ENCODE assay signal across 8 worm cellular contexts in genomic region chrIII:5980274-5980918, ce11.
TF ChIP-seq lines count a peak whose summit lies in the region.

No protein-coding gene starts in this region.

TF ChIP-seq in whole organism, L1 larva, 84 proteins besides CTCF, POLR2A, EP300 and RAD21 (continues in another document):
- TF ChIP-seq ets-5 (GFP tag; IDR thresholded peaks at IDR 0.05; lab: Robert Waterston, UW) (no peak), efl-3 (GFP tag; optimal IDR thresholded peaks at IDR 0.05; lab: Kevin White, UChicago) (no peak), ceh-90 (tag; optimal IDR thresholded peaks at IDR 0.05; lab: Kevin White, UChicago) (no peak), blmp-1 (tag; optimal IDR thresholded peaks at IDR 0.05; lab: Kevin White, UChicago) (no peak), lin-14 (GFP tag; optimal IDR thresholded peaks at IDR 0.05; lab: Kevin White, UChicago) (peak; percentile 12), snu-23 (GFP tag; optimal IDR thresholded peaks at IDR 0.05; lab: Kevin White, UChicago) (no peak), ceh-63 (GFP tag; optimal IDR thresholded peaks at IDR 0.05; lab: Kevin White, UChicago) (no peak), sox-4 (tag; optimal IDR thresholded peaks at IDR 0.05; lab: Kevin White, UChicago) (no peak), efl-1 (optimal IDR thresholded peaks at IDR 0.05; lab: Kevin White, UChicago) (no peak), efl-1 (GFP tag; optimal IDR thresholded peaks at IDR 0.05 in 1 of 2; lab: Kevin White, UChicago) (peak in 1 of 2 experiments; percentile 41), dsc-1 (tag; optimal IDR thresholded peaks at IDR 0.05; lab: Kevin White, UChicago) (peak; percentile 99)

TF ChIP-seq in whole organism, L2 larva, 48 proteins besides CTCF, POLR2A, EP300 and RAD21:
- no peak for TF ChIP-seq fos-1 (tag; optimal IDR thresholded peaks at IDR 0.05; lab: Kevin White, UChicago)
- TF ChIP-seq F13H6.1 (tag; optimal IDR thresholded peaks at IDR 0.05; lab: Kevin White, UChicago) = peak; percentile 29
- peak; percentile 8 for TF ChIP-seq sma-9 (GFP tag; optimal IDR thresholded peaks at IDR 0.05; lab: Kevin White, UChicago)
- no peak for TF ChIP-seq sma-9 (tag; optimal IDR thresholded peaks at IDR 0.05; lab: Kevin White, UChicago)

TF ChIP-seq in whole organism, L3 larva, 47 proteins besides CTCF, POLR2A, EP300 and RAD21:
- no peak for TF ChIP-seq zag-1 (tag; optimal IDR thresholded peaks at IDR 0.05; lab: Kevin White, UChicago)
- TF ChIP-seq elt-2 (tag; optimal IDR thresholded peaks at IDR 0.05; lab: Kevin White, UChicago) = peak; percentile 30
- peak; percentile 93 for TF ChIP-seq pha-4 (tag; optimal IDR thresholded peaks at IDR 0.05; lab: Kevin White, UChicago)

TF ChIP-seq in whole organism, L4 larva, 104 proteins besides CTCF, POLR2A, EP300 and RAD21 (continues in another document):
- TF ChIP-seq unc-62 (GFP tag; optimal IDR thresholded peaks at IDR 0.05 in 1 of 2; lab: Kevin White, UChicago) = peak in 1 of 2 experiments; percentile 58
- TF ChIP-seq unc-62 (tag; optimal IDR thresholded peaks at IDR 0.05; lab: Kevin White, UChicago) = no peak
- TF ChIP-seq ctbp-1 (GFP tag; IDR thresholded peaks at IDR 0.05; lab: Robert Waterston, UW) = no peak
- no peak for TF ChIP-seq aly-2 (tag; optimal IDR thresholded peaks at IDR 0.05; lab: Kevin White, UChicago)
- no peak for TF ChIP-seq R02D3.7 (tag; optimal IDR thresholded peaks at IDR 0.05; lab: Kevin White, UChicago)
- TF ChIP-seq T20F7.1 (GFP tag; optimal IDR thresholded peaks at IDR 0.05; lab: Kevin White, UChicago) = no peak
- peak; percentile 55 for TF ChIP-seq dve-1 (tag; optimal IDR thresholded peaks at IDR 0.05; lab: Kevin White, UChicago; ENCODE audit: insufficient read depth)
- no peak for TF ChIP-seq dmd-6 (GFP tag; IDR thresholded peaks at IDR 0.05; lab: Robert Waterston, UW)
- TF ChIP-seq mxl-3 (GFP tag; optimal IDR thresholded peaks at IDR 0.05; lab: Kevin White, UChicago) = no peak
- TF ChIP-seq vab-7 (GFP tag; IDR thresholded peaks at IDR 0.05; lab: Robert Waterston, UW) = no peak
- TF ChIP-seq zip-11 (GFP tag; IDR thresholded peaks at IDR 0.05; lab: Robert Waterston, UW) = no peak
- no peak for TF ChIP-seq arid-1 (GFP tag; conservative IDR thresholded peaks at IDR 0.05; lab: Robert Waterston, UW)
- TF ChIP-seq nhr-28 (tag; optimal IDR thresholded peaks at IDR 0.05; lab: Kevin White, UChicago) = peak; percentile 12
- TF ChIP-seq dmd-8 (GFP tag; IDR thresholded peaks at IDR 0.05; lab: Robert Waterston, UW) = no peak
- no peak for TF ChIP-seq snpc-1.2 (GFP tag; IDR thresholded peaks at IDR 0.05; lab: Robert Waterston, UW)
- no peak for TF ChIP-seq lim-7 (GFP tag; IDR thresholded peaks at IDR 0.05; lab: Robert Waterston, UW)

TF ChIP-seq in whole organism, early embryonic, 17 proteins besides CTCF, POLR2A, EP300 and RAD21:
- TF ChIP-seq tbx-11 (GFP tag; IDR thresholded peaks at IDR 0.05; lab: Robert Waterston, UW) (no peak), hmg-4 (GFP tag; optimal IDR thresholded peaks at IDR 0.05; lab: Kevin White, UChicago) (peak; percentile 18)

TF ChIP-seq in whole organism, late embryonic, 69 proteins besides CTCF, POLR2A, EP300 and RAD21:
- TF ChIP-seq K09A11.1 (tag; optimal IDR thresholded peaks at IDR 0.05; lab: Kevin White, UChicago; ENCODE audit: insufficient read depth) (no peak), hlh-8 (tag; optimal IDR thresholded peaks at IDR 0.05; lab: Kevin White, UChicago) (peak; percentile 85), pax-1 (tag; optimal IDR thresholded peaks at IDR 0.05; lab: Kevin White, UChicago) (peak; percentile 82)

TF ChIP-seq in whole organism, mixed stage, embryonic, 35 proteins besides CTCF, POLR2A, EP300 and RAD21:
- TF ChIP-seq M03D4.4 (tag; optimal IDR thresholded peaks at IDR 0.05; lab: Kevin White, UChicago) = peak; percentile 11
- peak; percentile 84 for TF ChIP-seq nhr-2 (tag; optimal IDR thresholded peaks at IDR 0.05; lab: Kevin White, UChicago)
- no peak for TF ChIP-seq mab-5 (tag; optimal IDR thresholded peaks at IDR 0.05; lab: Kevin White, UChicago)
- peak; percentile 67 for TF ChIP-seq pha-4 (tag; optimal IDR thresholded peaks at IDR 0.05; lab: Kevin White, UChicago)
- TF ChIP-seq ces-1 (GFP tag; optimal IDR thresholded peaks at IDR 0.05; lab: Kevin White, UChicago) = no peak
- peak; percentile 9 for TF ChIP-seq hlh-1 (tag; optimal IDR thresholded peaks at IDR 0.05; lab: Kevin White, UChicago)
- TF ChIP-seq lin-32 (GFP tag; optimal IDR thresholded peaks at IDR 0.05; lab: Kevin White, UChicago) = peak; percentile 11

TF ChIP-seq in whole organism, young adult, 124 proteins besides CTCF, POLR2A, EP300 and RAD21:
- TF ChIP-seq ztf-26 (tag; optimal IDR thresholded peaks at IDR 0.05; lab: Kevin White, UChicago) (no peak), hmg-1.2 (GFP tag; IDR thresholded peaks at IDR 0.05; lab: Robert Waterston, UW) (peak; percentile 66; the same call in 1 of the 2 replicates)
